Fruit fly (Drosophila melanogaster) whole organism: ENCODE measurements around the gene TwdlL.

Experiments used
- CG8478 ChIP-seq: fragments of >200 bp; optimal IDR thresholded peaks from 2 replicates; lab custom pipeline; 2018; ENCODE audit warnings: inconsistent platforms
- Dll ChIP-seq: fragments of >200 bp; optimal IDR thresholded peaks from 2 replicates; lab custom pipeline; 2017
- pan ChIP-seq: fragments of >200 bp; optimal IDR thresholded peaks from 2 replicates; lab custom pipeline; 2017
- psq ChIP-seq: fragments of >200 bp; optimal IDR thresholded peaks from 2 replicates; lab custom pipeline; 2017
- usp ChIP-seq: fragments of >200 bp; optimal IDR thresholded peaks from 2 replicates; lab custom pipeline; 2017; ENCODE audit warnings: missing biosample characterization, missing genetic modification characterization, mixed read lengths

dm6 chr3R:26639503-26640075 lies 14.1 kb upstream of the TwdlL start, which contains the start of gene TwdlD:
- TF ChIP-seq CG8478, result no peak
- TF ChIP-seq pan, result no peak
- no peak for TF ChIP-seq Dll (lab: Kevin White, UChicago)
- TF ChIP-seq usp (GFP tag; lab: Kevin White, UChicago), result no peak
- no peak for TF ChIP-seq psq (lab: Kevin White, UChicago)
